Worm (Caenorhabditis elegans): ENCODE measurements around the gene C38C3.3.

- TF ChIP-seq pha-4 (tag; optimal IDR thresholded peaks at IDR 0.05) (no peak), ceh-45 (GFP tag; IDR thresholded peaks at IDR 0.05) (no peak), sox-4 (tag; optimal IDR thresholded peaks at IDR 0.05) (no peak)
Measured at ce11 chrV:1454762-1455161, 40.7 kb upstream of the C38C3.3 start, which contains the start of gene chil-14.

All from whole organism, late embryonic.